Fruit fly (Drosophila melanogaster) whole organism, embryonic: ENCODE data around the gene CG12880.

Experiments
- Antp ChIP-seq: fragments of 200-800 bp; sonication (Bioruptor generic); optimal IDR thresholded peaks from 3 replicates; lab custom pipeline; 2016; ENCODE audit warnings: missing biosample characterization, missing genetic modification characterization
- CG12236 ChIP-seq: fragments of 200-800 bp; sonication (Bioruptor generic); optimal IDR thresholded peaks from 2 replicates; lab custom pipeline; 2016; ENCODE audit warnings: missing biosample characterization, missing genetic modification characterization
- CG13296 ChIP-seq: fragments of 200-800 bp; sonication (Bioruptor generic); optimal IDR thresholded peaks from 3 replicates; lab custom pipeline; 2018; ENCODE audit warnings: missing biosample characterization, mild to moderate bottlenecking, missing genetic modification characterization
- CG2199 ChIP-seq: fragments of 200-800 bp; sonication (Bioruptor generic); IDR thresholded peaks from 3 replicates; pipeline ENCODE4 v1.3.6; 2022; ENCODE audit warnings: missing biosample characterization, missing genetic modification characterization
- D ChIP-seq, 2 experiments: fragments of 200-800 bp in 1 of 2; fragments of >200 bp in 1 of 2; sonication (Bioruptor generic) in 1 of 2; optimal IDR thresholded peaks; 2 replicates in 1 of 2; 3 replicates in 1 of 2; lab custom pipeline; 2017; ENCODE audit warnings: mild to moderate bottlenecking in 1 of 2, missing biosample characterization in 1 of 2, missing genetic modification characterization in 1 of 2, missing genetic modification reagents in 1 of 2
- D19A ChIP-seq: fragments of 200-800 bp; optimal IDR thresholded peaks from 3 replicates; lab custom pipeline; 2019; ENCODE audit warnings: missing biosample characterization, mild to moderate bottlenecking, missing genetic modification characterization, moderate library complexity
- otp ChIP-seq: fragments of 200-800 bp; sonication (Bioruptor generic); IDR thresholded peaks from 3 replicates; pipeline ENCODE4, ENCODE4 v1.3.6; 2022; ENCODE audit warnings: missing biosample characterization, missing genetic modification characterization
- pho ChIP-seq: fragments of 200-800 bp; sonication (Bioruptor generic); optimal IDR thresholded peaks from 2 replicates; lab custom pipeline; 2016; ENCODE audit warnings: missing biosample characterization, missing genetic modification characterization
- twi ChIP-seq: fragments of 200-800 bp; optimal IDR thresholded peaks from 2 replicates; lab custom pipeline; 2019; ENCODE audit warnings: missing biosample characterization, mild to moderate bottlenecking, missing genetic modification characterization, moderate library complexity

dm6 chr3R:27706581-27707181, 20.9 kb downstream of the CG12880 start, which contains the start of the genes CROT and CG12877:
- TF ChIP-seq CG12236 (no peak), D19A (tag; lab: Kevin White, UChicago) (peak; percentile 63), Antp (peak; percentile 35), pho (GFP tag; lab: Kevin White, UChicago) (peak; percentile 50), CG13296 (peak; percentile 60), twi (tag; lab: Kevin White, UChicago) (peak; percentile 81), D (optimal IDR thresholded peaks at IDR 0.05; lab: Kevin White, UChicago) (no peak), D (GFP tag; optimal IDR thresholded peaks at IDR 0.05; lab: Kevin White, UChicago) (peak; percentile 70), otp (GFP tag; lab: Robert Waterston, UW) (0 out of 3 replicates have a peak, but pooled peaks have one; percentile 53), CG2199 (GFP tag; lab: Robert Waterston, UW) (no peak)
